Worm (Caenorhabditis elegans): ENCODE data around the gene ZK596.3.

- no peak for TF ChIP-seq blmp-1 (tag; optimal IDR thresholded peaks at IDR 0.05)
- no peak for TF ChIP-seq snpc-4 (tag; optimal IDR thresholded peaks at IDR 0.05)
- TF ChIP-seq lin-13 (tag; optimal IDR thresholded peaks at IDR 0.05): no peak
- TF ChIP-seq nhr-237 (tag; optimal IDR thresholded peaks at IDR 0.05): no peak
- TF ChIP-seq nhr-76 (tag; optimal IDR thresholded peaks at IDR 0.05): no peak
- TF ChIP-seq unc-62 (GFP tag; optimal IDR thresholded peaks at IDR 0.05): no peak
- no peak for TF ChIP-seq pha-4 (tag; optimal IDR thresholded peaks at IDR 0.05)
- TF ChIP-seq nhr-2 (tag; optimal IDR thresholded peaks at IDR 0.05): no peak
- no peak for TF ChIP-seq ceh-39 (tag; optimal IDR thresholded peaks at IDR 0.05)
- no peak for TF ChIP-seq lsy-2 (tag; optimal IDR thresholded peaks at IDR 0.05)
- TF ChIP-seq elt-3 (tag; optimal IDR thresholded peaks at IDR 0.05): no peak
- no peak for TF ChIP-seq mep-1 (tag; optimal IDR thresholded peaks at IDR 0.05)
These were observed 15.6 kb upstream of the ZK596.3 start, which contains the start of gene rbr-2 for ce11 chrIV:10919770-10920169.
